Worm (Caenorhabditis elegans) whole organism, L1 larva: ENCODE measurements around the gene xpo-1.

ENCODE experiments used
- aly-2 ChIP-seq: fragments of 150-350 bp; optimal IDR thresholded peaks from 2 replicates; lab custom pipeline; 2014; ENCODE audit warnings: missing biosample characterization, missing genetic modification characterization
- ama-1 ChIP-seq: fragments of 150-350 bp; optimal IDR thresholded peaks from 2 replicates; lab custom pipeline; 2014
- blmp-1 ChIP-seq: fragments of 150-350 bp; optimal IDR thresholded peaks from 2 replicates; lab custom pipeline; 2014; ENCODE audit warnings: missing biosample characterization, missing genetic modification characterization
- ceh-8 ChIP-seq: fragments of 200-800 bp; sonication (Bioruptor generic); optimal IDR thresholded peaks from 2 replicates; lab custom pipeline; 2018; ENCODE audit warnings: mild to moderate bottlenecking, missing genetic modification characterization, moderate library complexity, missing compliant biosample characterization
- egl-27 ChIP-seq, 2 experiments: fragments of 150-350 bp in 1 of 2; sonication (generic microtip); optimal IDR thresholded peaks; 3 replicates each; lab custom pipeline; 2017 to 2018; ENCODE audit warnings: missing biosample characterization in 2 of 2, missing genetic modification characterization in 2 of 2, missing genetic modification reagents in 2 of 2
- elt-3 ChIP-seq, 6 experiments: fragments of 150-350 bp in 1 of 6; sonication (generic microtip); optimal IDR thresholded peaks; 2 replicates each; lab custom pipeline; 2017 to 2018; ENCODE audit warnings: missing biosample characterization in 6 of 6, missing genetic modification characterization in 6 of 6, inconsistent platforms in 1 of 6
- fkh-10 ChIP-seq: sonication (generic microtip); optimal IDR thresholded peaks from 2 replicates; lab custom pipeline; 2017; ENCODE audit warnings: missing biosample characterization, missing genetic modification reagents, missing genetic modification characterization
- hlh-4 ChIP-seq: sonication (generic microtip); optimal IDR thresholded peaks from 2 replicates; lab custom pipeline; 2016; ENCODE audit warnings: mild to moderate bottlenecking, missing genetic modification characterization, missing compliant biosample characterization
- irx-1 ChIP-seq: sonication (generic microtip); optimal IDR thresholded peaks from 2 replicates; lab custom pipeline; 2016; ENCODE audit warnings: missing genetic modification characterization, missing compliant biosample characterization
- nhr-237 ChIP-seq: fragments of 150-350 bp; optimal IDR thresholded peaks from 2 replicates; lab custom pipeline; 2014; ENCODE audit warnings: missing biosample characterization, missing genetic modification characterization
- nhr-76 ChIP-seq: sonication (generic microtip); optimal IDR thresholded peaks from 2 replicates; lab custom pipeline; 2017; ENCODE audit warnings: missing biosample characterization, missing genetic modification characterization
- nhr-90 ChIP-seq: sonication (generic microtip); optimal IDR thresholded peaks from 2 replicates; lab custom pipeline; 2016; ENCODE audit warnings: mild to moderate bottlenecking, missing genetic modification characterization, missing compliant biosample characterization; ENCODE audit not compliant: poor library complexity
- snu-23 ChIP-seq: sonication (generic microtip); optimal IDR thresholded peaks from 2 replicates; lab custom pipeline; 2016; ENCODE audit warnings: missing genetic modification characterization, missing compliant biosample characterization
- unc-62 ChIP-seq: fragments of 150-350 bp; optimal IDR thresholded peaks from 2 replicates; lab custom pipeline; 2014; ENCODE audit warnings: missing biosample characterization, missing genetic modification reagents, missing genetic modification characterization

DNA sequence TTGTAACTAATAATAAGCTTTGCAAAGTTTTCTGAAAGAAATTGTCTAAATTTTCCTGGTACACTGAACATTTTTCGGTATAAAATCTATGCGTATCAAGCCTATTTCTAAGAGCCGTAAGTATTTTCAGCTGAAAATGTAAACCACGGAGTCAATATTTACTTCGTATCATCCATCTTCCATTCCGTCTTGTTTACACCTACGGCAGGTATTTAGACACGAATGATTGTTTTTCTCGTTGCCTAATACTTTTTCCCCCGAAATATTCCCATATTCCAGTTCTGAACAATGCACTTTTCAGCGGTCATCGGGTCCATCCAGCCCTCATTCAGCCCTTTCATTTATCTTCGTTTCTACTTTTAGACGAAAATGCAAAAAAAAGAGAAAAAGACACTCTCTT, 42.8 kb downstream of the xpo-1 start:
- TF ChIP-seq nhr-90 (tag; lab: Kevin White, UChicago) (no peak), nhr-237 (tag; lab: Kevin White, UChicago) (no peak), nhr-76 (tag; lab: Kevin White, UChicago) (no peak), blmp-1 (tag; lab: Kevin White, UChicago) (no peak), unc-62 (no peak), aly-2 (tag; lab: Kevin White, UChicago) (no peak), ceh-8 (GFP tag; lab: Kevin White, UChicago) (no peak), ama-1 (lab: Kevin White, UChicago) (no peak), egl-27 (tag; optimal IDR thresholded peaks at IDR 0.05; lab: Kevin White, UChicago) (no peak), hlh-4 (tag; lab: Kevin White, UChicago) (no peak), elt-3 (tag; optimal IDR thresholded peaks at IDR 0.05; lab: Kevin White, UChicago) (no peak), irx-1 (tag; lab: Kevin White, UChicago) (no peak), fkh-10 (no peak), snu-23 (GFP tag; lab: Kevin White, UChicago) (no peak)
